Worm (Caenorhabditis elegans) whole organism, early embryonic: Measurements from ENCODE around the gene col-144.

ENCODE experiments used
- B0310.2 ChIP-seq: sonication (generic microtip); optimal IDR thresholded peaks from 2 replicates; lab custom pipeline; 2016; ENCODE audit warnings: mild to moderate bottlenecking, missing genetic modification characterization, missing compliant biosample characterization
- F13C5.2 ChIP-seq: sonication (generic microtip); optimal IDR thresholded peaks from 2 replicates; lab custom pipeline; 2017; ENCODE audit warnings: mild to moderate bottlenecking, missing genetic modification characterization, inconsistent platforms, missing compliant biosample characterization
- aly-1 ChIP-seq: sonication (generic microtip); optimal IDR thresholded peaks from 2 replicates; lab custom pipeline; 2016; ENCODE audit warnings: missing genetic modification characterization, missing compliant biosample characterization
- ama-1 ChIP-seq: fragments of 150-350 bp; optimal IDR thresholded peaks from 2 replicates; lab custom pipeline; 2014
- ceh-13 ChIP-seq: fragments of 200-800 bp; sonication (Bioruptor generic); optimal IDR thresholded peaks from 2 replicates; lab custom pipeline; 2018; ENCODE audit warnings: mild to moderate bottlenecking, missing genetic modification characterization, missing compliant biosample characterization
- ceh-36 ChIP-seq: sonication (generic microtip); optimal IDR thresholded peaks from 2 replicates; lab custom pipeline; 2016; ENCODE audit warnings: missing genetic modification characterization, inconsistent platforms, missing compliant biosample characterization
- ets-7 ChIP-seq: sonication (generic microtip); optimal IDR thresholded peaks from 2 replicates; lab custom pipeline; 2016; ENCODE audit warnings: missing genotype, missing genetic modification characterization, missing compliant biosample characterization
- flt-1 ChIP-seq: fragments of 200-800 bp; sonication (Bioruptor generic); IDR thresholded peaks from 2 replicates; pipeline ENCODE4 v1.3.6; 2022; ENCODE audit warnings: missing genetic modification characterization, missing compliant biosample characterization
- hmbx-1 ChIP-seq: sonication (generic microtip); optimal IDR thresholded peaks from 2 replicates; lab custom pipeline; 2016; ENCODE audit warnings: mild to moderate bottlenecking, missing genetic modification characterization, missing compliant biosample characterization
- hmg-4 ChIP-seq: fragments of 200-800 bp; sonication (Bioruptor generic); optimal IDR thresholded peaks from 2 replicates; lab custom pipeline; 2018; ENCODE audit warnings: mild to moderate bottlenecking, missing genetic modification characterization, missing compliant biosample characterization
- hnd-1 ChIP-seq: sonication (generic microtip); optimal IDR thresholded peaks from 2 replicates; lab custom pipeline; 2016; ENCODE audit warnings: missing genetic modification characterization, missing compliant biosample characterization
- pes-1 ChIP-seq: fragments of 200-800 bp; sonication (Bioruptor generic); IDR thresholded peaks from 2 replicates; pipeline ENCODE4 v1.3.6; 2022; ENCODE audit warnings: missing genetic modification reagents, missing genetic modification characterization, missing compliant biosample characterization
- scrt-1 ChIP-seq: fragments of 200-800 bp; sonication (Bioruptor generic); IDR thresholded peaks from 2 replicates; pipeline ENCODE4 v1.3.6; 2022; ENCODE audit warnings: missing genetic modification characterization, missing compliant biosample characterization
- sea-1 ChIP-seq: fragments of 200-800 bp; sonication (Bioruptor generic); conservative IDR thresholded peaks from 2 replicates; pipeline ENCODE4 v1.3.6; 2022; ENCODE audit warnings: missing genetic modification characterization, missing compliant biosample characterization
- tbx-11 ChIP-seq: fragments of 200-800 bp; sonication (Bioruptor generic); IDR thresholded peaks from 2 replicates; pipeline ENCODE4 v1.3.6; 2022; ENCODE audit warnings: missing genetic modification characterization, missing compliant biosample characterization
- tbx-37 ChIP-seq: fragments of 200-800 bp; sonication (Bioruptor generic); conservative IDR thresholded peaks from 2 replicates; pipeline ENCODE4 v1.3.6; 2022; ENCODE audit warnings: missing genetic modification reagents, missing genetic modification characterization, missing compliant biosample characterization
- tra-4 ChIP-seq: sonication (generic microtip); optimal IDR thresholded peaks from 2 replicates; lab custom pipeline; 2017; ENCODE audit warnings: missing genetic modification characterization, missing compliant biosample characterization

Gene col-144

ce11 chrV:9160224-9160886 lies at the start of gene col-144:
Gene col-144 (minus strand): TSS chrV:9160642.
- TF ChIP-seq sea-1 (no peak), tra-4 (tag; lab: Kevin White, UChicago) (no peak), F13C5.2 (tag; lab: Kevin White, UChicago) (no peak), tbx-37 (GFP tag; lab: Robert Waterston, UW) (no peak), aly-1 (tag; lab: Kevin White, UChicago) (no peak), pes-1 (GFP tag; lab: Robert Waterston, UW) (no peak), scrt-1 (GFP tag; lab: Robert Waterston, UW) (no peak), flt-1 (GFP tag; lab: Robert Waterston, UW) (no peak), hmbx-1 (tag; lab: Kevin White, UChicago) (no peak), B0310.2 (tag; lab: Kevin White, UChicago) (no peak)

- no peak for TF ChIP-seq F13C5.2 (tag; lab: Kevin White, UChicago)
- TF ChIP-seq aly-1 (tag; lab: Kevin White, UChicago): no peak
- no peak for TF ChIP-seq scrt-1 (GFP tag; lab: Robert Waterston, UW)
- no peak for TF ChIP-seq hmbx-1 (tag; lab: Kevin White, UChicago)
- TF ChIP-seq pes-1 (GFP tag; lab: Robert Waterston, UW): no peak
- TF ChIP-seq tbx-37 (GFP tag; lab: Robert Waterston, UW): no peak
- no peak for TF ChIP-seq ceh-13 (GFP tag; lab: Kevin White, UChicago)
- TF ChIP-seq hmg-4 (GFP tag; lab: Kevin White, UChicago): no peak
- no peak for TF ChIP-seq sea-1
- no peak for TF ChIP-seq B0310.2 (tag; lab: Kevin White, UChicago)
- no peak for TF ChIP-seq tra-4 (tag; lab: Kevin White, UChicago)
- TF ChIP-seq ceh-36: no peak
- no peak for TF ChIP-seq ama-1 (lab: Kevin White, UChicago)
- TF ChIP-seq hnd-1: no peak
- no peak for TF ChIP-seq flt-1 (GFP tag; lab: Robert Waterston, UW)
- TF ChIP-seq ets-7 (tag; lab: Kevin White, UChicago): no peak
- TF ChIP-seq tbx-11 (GFP tag; lab: Robert Waterston, UW): no peak
These were observed 48.4 kb upstream of the col-144 start for ce11 chrV:9208878-9209277.

ce11 chrV:9207377-9207776 lies 46.9 kb upstream of the col-144 start, which contains the start of gene inx-10:
Gene inx-10 (minus strand): TSS chrV:9207477.
- no peak for TF ChIP-seq ceh-13 (GFP tag; lab: Kevin White, UChicago)
- no peak for TF ChIP-seq pes-1 (GFP tag; lab: Robert Waterston, UW)
- TF ChIP-seq hmbx-1 (tag; lab: Kevin White, UChicago): no peak
- TF ChIP-seq tbx-11 (GFP tag; lab: Robert Waterston, UW): no peak
- TF ChIP-seq ets-7 (tag; lab: Kevin White, UChicago): no peak
- no peak for TF ChIP-seq B0310.2 (tag; lab: Kevin White, UChicago)
- TF ChIP-seq scrt-1 (GFP tag; lab: Robert Waterston, UW): no peak
- TF ChIP-seq tbx-37 (GFP tag; lab: Robert Waterston, UW): no peak
- TF ChIP-seq ama-1 (lab: Kevin White, UChicago): no peak
- no peak for TF ChIP-seq ceh-36
- no peak for TF ChIP-seq aly-1 (tag; lab: Kevin White, UChicago)
- TF ChIP-seq hmg-4 (GFP tag; lab: Kevin White, UChicago): no peak
- TF ChIP-seq sea-1: no peak
- TF ChIP-seq flt-1 (GFP tag; lab: Robert Waterston, UW): no peak

ce11 chrV:9202710-9203109 lies 42.3 kb upstream of the col-144 start, which contains the start of gene asp-2:
Gene asp-2 (plus strand): TSS chrV:9203077.
- no peak for TF ChIP-seq tbx-11 (GFP tag; lab: Robert Waterston, UW)
- no peak for TF ChIP-seq tra-4 (tag; lab: Kevin White, UChicago)
- no peak for TF ChIP-seq scrt-1 (GFP tag; lab: Robert Waterston, UW)
- TF ChIP-seq tbx-37 (GFP tag; lab: Robert Waterston, UW): no peak
- TF ChIP-seq ama-1 (lab: Kevin White, UChicago): no peak

ce11 chrV:9198887-9199286 lies 38.4 kb upstream of the col-144 start, which contains the start of gene str-177:
Gene str-177 (minus strand): TSS chrV:9198987.
- TF ChIP-seq sea-1 (no peak), tbx-11 (GFP tag; lab: Robert Waterston, UW) (no peak), flt-1 (GFP tag; lab: Robert Waterston, UW) (no peak), scrt-1 (GFP tag; lab: Robert Waterston, UW) (no peak), pes-1 (GFP tag; lab: Robert Waterston, UW) (no peak), ama-1 (lab: Kevin White, UChicago) (no peak), hnd-1 (no peak), hmbx-1 (tag; lab: Kevin White, UChicago) (no peak)

ce11 chrV:9197121-9197520 lies 36.7 kb upstream of the col-144 start, which contains the start of gene C24B5.4:
Gene C24B5.4 (minus strand): TSS chrV:9197326.
- TF ChIP-seq tbx-11 (GFP tag; lab: Robert Waterston, UW): no peak
- no peak for TF ChIP-seq sea-1
- TF ChIP-seq ama-1 (lab: Kevin White, UChicago): no peak
- no peak for TF ChIP-seq tbx-37 (GFP tag; lab: Robert Waterston, UW)

- TF ChIP-seq hmbx-1 (tag; lab: Kevin White, UChicago): no peak
- TF ChIP-seq B0310.2 (tag; lab: Kevin White, UChicago): no peak
- TF ChIP-seq ceh-13 (GFP tag; lab: Kevin White, UChicago): no peak
- no peak for TF ChIP-seq ama-1 (lab: Kevin White, UChicago)
- no peak for TF ChIP-seq tra-4 (tag; lab: Kevin White, UChicago)
- no peak for TF ChIP-seq tbx-37 (GFP tag; lab: Robert Waterston, UW)
- no peak for TF ChIP-seq ets-7 (tag; lab: Kevin White, UChicago)
- no peak for TF ChIP-seq tbx-11 (GFP tag; lab: Robert Waterston, UW)
- no peak for TF ChIP-seq sea-1
- TF ChIP-seq hmg-4 (GFP tag; lab: Kevin White, UChicago): no peak
- TF ChIP-seq aly-1 (tag; lab: Kevin White, UChicago): no peak
- no peak for TF ChIP-seq ceh-36
- TF ChIP-seq pes-1 (GFP tag; lab: Robert Waterston, UW): no peak
- no peak for TF ChIP-seq scrt-1 (GFP tag; lab: Robert Waterston, UW)
- no peak for TF ChIP-seq hnd-1
- no peak for TF ChIP-seq flt-1 (GFP tag; lab: Robert Waterston, UW)
- no peak for TF ChIP-seq F13C5.2 (tag; lab: Kevin White, UChicago)
These were observed 33.6 kb upstream of the col-144 start for ce11 chrV:9194055-9194454.
